Worm (Caenorhabditis elegans) whole organism, young adult: ENCODE data around the gene idpp-2.

Experiments
- B0019.2 ChIP-seq: fragments of 200-800 bp; sonication (Bioruptor generic); conservative IDR thresholded peaks from 2 replicates; pipeline ENCODE4 v1.3.6; 2022; ENCODE audit warnings: missing genetic modification reagents, missing genetic modification characterization, missing compliant biosample characterization
- B0035.1 ChIP-seq: sonication (generic microtip); optimal IDR thresholded peaks from 2 replicates; lab custom pipeline; 2016; ENCODE audit warnings: missing genetic modification characterization, mild to moderate bottlenecking, missing compliant biosample characterization, missing genotype, missing genetic modification reagents
- B0336.3 ChIP-seq: fragments of 200-800 bp; sonication (Bioruptor generic); IDR thresholded peaks from 2 replicates; pipeline ENCODE4 v1.3.6; 2022; ENCODE audit warnings: missing genetic modification characterization, missing compliant biosample characterization
- D2030.7 ChIP-seq: fragments of 200-800 bp; sonication (Bioruptor generic); IDR thresholded peaks from 2 replicates; pipeline ENCODE4 v1.3.6; 2022; ENCODE audit warnings: missing genetic modification reagents, missing genetic modification characterization, missing compliant biosample characterization
- F10E7.11 ChIP-seq: sonication (generic microtip); optimal IDR thresholded peaks from 2 replicates; lab custom pipeline; 2017; ENCODE audit warnings: mild to moderate bottlenecking, missing genetic modification characterization, moderate library complexity, missing compliant biosample characterization
- F23B12.7 ChIP-seq: sonication (generic microtip); optimal IDR thresholded peaks from 2 replicates; lab custom pipeline; 2017; ENCODE audit warnings: missing genetic modification characterization, mild to moderate bottlenecking, missing compliant biosample characterization, antibody characterized with exemption, moderate library complexity; ENCODE audit not compliant: insufficient read depth
- F33H1.4 ChIP-seq: fragments of 200-800 bp; sonication (Bioruptor generic); IDR thresholded peaks from 2 replicates; pipeline ENCODE4 v1.3.6; 2022; ENCODE audit warnings: missing genetic modification reagents, missing genetic modification characterization, missing compliant biosample characterization
- F37B4.10 ChIP-seq: fragments of 200-800 bp; sonication (Bioruptor generic); IDR thresholded peaks from 2 replicates; pipeline ENCODE4 v1.3.6; 2022; ENCODE audit warnings: missing genetic modification characterization, missing compliant biosample characterization
- K11D2.4 ChIP-seq: fragments of 200-800 bp; sonication (Bioruptor generic); IDR thresholded peaks from 2 replicates; pipeline ENCODE4 v1.3.6; 2022; ENCODE audit warnings: missing genetic modification reagents, missing genetic modification characterization, missing compliant biosample characterization
- T26A5.8 ChIP-seq: sonication (generic microtip); optimal IDR thresholded peaks from 2 replicates; lab custom pipeline; 2016; ENCODE audit warnings: missing genetic modification characterization, missing compliant biosample characterization
- Y53F4B.3 ChIP-seq: fragments of 200-800 bp; sonication (Bioruptor generic); IDR thresholded peaks from 2 replicates; pipeline ENCODE4 v1.3.6; 2022; ENCODE audit warnings: missing genetic modification reagents, missing genetic modification characterization, missing compliant biosample characterization
- akir-1 ChIP-seq: fragments of 200-800 bp; sonication (Bioruptor generic); optimal IDR thresholded peaks from 2 replicates; lab custom pipeline; 2018; ENCODE audit warnings: mild to moderate bottlenecking, missing genetic modification characterization, moderate library complexity, missing compliant biosample characterization
- atf-7 ChIP-seq: sonication (generic microtip); optimal IDR thresholded peaks from 2 replicates; lab custom pipeline; 2017; ENCODE audit warnings: mild to moderate bottlenecking, missing genetic modification characterization, missing compliant biosample characterization
- ccch-3 ChIP-seq: fragments of 200-800 bp; sonication (Bioruptor generic); optimal IDR thresholded peaks from 2 replicates; lab custom pipeline; 2018; ENCODE audit warnings: mild to moderate bottlenecking, missing genetic modification characterization, missing compliant biosample characterization
- ceh-27 ChIP-seq: fragments of 200-800 bp; sonication (Bioruptor generic); optimal IDR thresholded peaks from 2 replicates; lab custom pipeline; 2018; ENCODE audit warnings: mild to moderate bottlenecking, missing genetic modification characterization, moderate library complexity, missing compliant biosample characterization
- ceh-40 ChIP-seq: fragments of 200-800 bp; sonication (Bioruptor generic); IDR thresholded peaks from 2 replicates; pipeline ENCODE4 v1.3.6; 2022; ENCODE audit warnings: missing genetic modification characterization, missing compliant biosample characterization
- ceh-79 ChIP-seq: sonication (generic microtip); optimal IDR thresholded peaks from 2 replicates; lab custom pipeline; 2017; ENCODE audit warnings: mild to moderate bottlenecking, missing genetic modification characterization, missing compliant biosample characterization
- efl-1 ChIP-seq: fragments of 150-350 bp; optimal IDR thresholded peaks from 2 replicates; lab custom pipeline; 2014; ENCODE audit warnings: missing biosample characterization, missing genetic modification reagents, missing genetic modification characterization
- egl-18 ChIP-seq: fragments of 200-800 bp; sonication (Bioruptor generic); IDR thresholded peaks from 2 replicates; pipeline ENCODE4 v1.3.6; 2022; ENCODE audit warnings: missing genetic modification reagents, missing genetic modification characterization, missing compliant biosample characterization
- egl-44 ChIP-seq: fragments of 200-800 bp; sonication (Bioruptor generic); IDR thresholded peaks from 2 replicates; pipeline ENCODE4 v1.3.6; 2022; ENCODE audit warnings: missing genetic modification reagents, missing genetic modification characterization, missing compliant biosample characterization
- egrh-3 ChIP-seq: fragments of 200-800 bp; sonication (Bioruptor generic); IDR thresholded peaks from 2 replicates; pipeline ENCODE4 v1.3.6; 2022; ENCODE audit warnings: missing genetic modification reagents, missing genetic modification characterization, missing compliant biosample characterization
- ekl-4 ChIP-seq: fragments of 200-800 bp; sonication (Bioruptor generic); IDR thresholded peaks from 2 replicates; pipeline ENCODE4 v1.3.6; 2022; ENCODE audit warnings: missing genetic modification reagents, missing genetic modification characterization, missing compliant biosample characterization
- fkh-3 ChIP-seq: sonication (generic microtip); optimal IDR thresholded peaks from 2 replicates; lab custom pipeline; 2016; ENCODE audit warnings: mild to moderate bottlenecking, missing genetic modification characterization, missing compliant biosample characterization
- hmg-1.2 ChIP-seq: fragments of 200-800 bp; sonication (Bioruptor generic); IDR thresholded peaks from 2 replicates; pipeline ENCODE4 v1.3.6; 2022; ENCODE audit warnings: missing genetic modification reagents, missing genetic modification characterization, missing compliant biosample characterization
- hrde-1 ChIP-seq: sonication (generic microtip); optimal IDR thresholded peaks from 2 replicates; lab custom pipeline; 2016; ENCODE audit warnings: missing genetic modification characterization, mild to moderate bottlenecking, missing compliant biosample characterization, moderate library complexity, missing genotype, missing genetic modification reagents, borderline replicate concordance
- let-607 ChIP-seq, 2 experiments: fragments of 200-800 bp in 1 of 2; sonication (Bioruptor generic) in 1 of 2; sonication (generic microtip) in 1 of 2; optimal IDR thresholded peaks; 2 replicates each; lab custom pipeline; 2016 to 2018; ENCODE audit warnings: mild to moderate bottlenecking in 2 of 2, missing compliant biosample characterization in 2 of 2, missing genetic modification characterization in 2 of 2, moderate library complexity in 2 of 2, missing genotype in 1 of 2
- madf-3 ChIP-seq: fragments of 200-800 bp; sonication (Bioruptor generic); IDR thresholded peaks from 2 replicates; pipeline ENCODE4 v1.3.6; 2022; ENCODE audit warnings: missing genetic modification reagents, missing genetic modification characterization, missing compliant biosample characterization
- nfya-1 ChIP-seq: sonication (generic microtip); optimal IDR thresholded peaks from 2 replicates; lab custom pipeline; 2017; ENCODE audit warnings: antibody characterized with exemption, missing compliant biosample characterization, missing genetic modification characterization, borderline replicate concordance; ENCODE audit not compliant: insufficient read depth
- nhr-27 ChIP-seq: fragments of 200-800 bp; sonication (Bioruptor generic); optimal IDR thresholded peaks from 2 replicates; lab custom pipeline; 2018; ENCODE audit warnings: mild to moderate bottlenecking, missing genetic modification characterization, moderate library complexity, missing compliant biosample characterization
- nhr-80 ChIP-seq: sonication (generic microtip); optimal IDR thresholded peaks from 2 replicates; lab custom pipeline; 2016; ENCODE audit warnings: missing genetic modification characterization, missing compliant biosample characterization
- nhr-90 ChIP-seq: sonication (generic microtip); optimal IDR thresholded peaks from 2 replicates; lab custom pipeline; 2016; ENCODE audit warnings: missing genotype, mild to moderate bottlenecking, missing genetic modification characterization, missing compliant biosample characterization
- pbrm-1 ChIP-seq: fragments of 200-800 bp; sonication (Bioruptor generic); IDR thresholded peaks from 2 replicates; pipeline ENCODE4 v1.3.6; 2022; ENCODE audit warnings: missing genetic modification reagents, missing genetic modification characterization, missing compliant biosample characterization
- rec-8 ChIP-seq, 2 experiments: sonication (generic microtip); optimal IDR thresholded peaks; 2 replicates each; lab custom pipeline; 2016; ENCODE audit warnings: mild to moderate bottlenecking in 2 of 2, missing genetic modification characterization in 2 of 2, missing genetic modification reagents in 2 of 2, missing genotype in 2 of 2, missing biosample characterization in 1 of 2, missing compliant biosample characterization in 1 of 2, moderate library complexity in 1 of 2
- rpc-1 ChIP-seq, 2 experiments: fragments of 150-350 bp in 1 of 2; sonication (generic microtip) in 1 of 2; optimal IDR thresholded peaks; 2 replicates each; lab custom pipeline; 2014 to 2018; ENCODE audit warnings: missing biosample characterization in 1 of 2, missing genetic modification characterization in 1 of 2, missing genetic modification reagents in 1 of 2, missing genotype in 1 of 2
- snpc-3.4 ChIP-seq: sonication (generic microtip); optimal IDR thresholded peaks from 2 replicates; lab custom pipeline; 2017; ENCODE audit warnings: missing genetic modification characterization, mild to moderate bottlenecking, missing compliant biosample characterization, antibody characterized with exemption, moderate library complexity, missing genotype, missing genetic modification reagents
- snpc-4 ChIP-seq, 5 experiments: fragments of 150-350 bp in 1 of 5; sonication (generic microtip) in 4 of 5; optimal IDR thresholded peaks; 2 replicates each; lab custom pipeline; 2014 to 2018; ENCODE audit warnings: missing genetic modification characterization in 5 of 5, missing biosample characterization in 3 of 5, antibody characterized with exemption in 2 of 5, mild to moderate bottlenecking in 2 of 5, missing compliant biosample characterization in 2 of 5, missing genotype in 2 of 5, moderate library complexity in 2 of 5, missing genetic modification reagents in 1 of 5
- sptf-2 ChIP-seq: fragments of 200-800 bp; sonication (Bioruptor generic); optimal IDR thresholded peaks from 2 replicates; lab custom pipeline; 2018; ENCODE audit warnings: mild to moderate bottlenecking, missing genetic modification characterization, missing compliant biosample characterization
- tlf-1 ChIP-seq: fragments of 200-800 bp; sonication (Bioruptor generic); optimal IDR thresholded peaks from 2 replicates; lab custom pipeline; 2018; ENCODE audit warnings: mild to moderate bottlenecking, missing genetic modification characterization, missing compliant biosample characterization
- unc-130 ChIP-seq: sonication (generic microtip); optimal IDR thresholded peaks from 2 replicates; lab custom pipeline; 2016; ENCODE audit warnings: missing genetic modification reagents, missing genetic modification characterization, missing compliant biosample characterization
- xnd-1 ChIP-seq: sonication (generic microtip); optimal IDR thresholded peaks from 2 replicates; lab custom pipeline; 2016; ENCODE audit warnings: missing genotype, missing genetic modification reagents, missing genetic modification characterization, missing compliant biosample characterization
- zfh-2 ChIP-seq: fragments of 200-800 bp; sonication (Bioruptor generic); conservative IDR thresholded peaks from 2 replicates; pipeline ENCODE4 v1.3.6; 2022; ENCODE audit warnings: missing genetic modification reagents, missing genetic modification characterization, missing compliant biosample characterization
- zim-3 ChIP-seq: sonication (generic microtip); optimal IDR thresholded peaks from 2 replicates; lab custom pipeline; 2017; ENCODE audit warnings: mild to moderate bottlenecking, missing genetic modification characterization, moderate library complexity, missing compliant biosample characterization
- ztf-26 ChIP-seq: sonication (generic microtip); optimal IDR thresholded peaks from 2 replicates; lab custom pipeline; 2017; ENCODE audit warnings: missing genetic modification characterization, missing compliant biosample characterization
- ztf-28 ChIP-seq: fragments of 200-800 bp; sonication (Bioruptor generic); IDR thresholded peaks from 2 replicates; pipeline ENCODE4 v1.3.6; 2022; ENCODE audit warnings: missing genetic modification reagents, missing genetic modification characterization, missing compliant biosample characterization
- ztf-3 ChIP-seq: fragments of 200-800 bp; sonication (Bioruptor generic); optimal IDR thresholded peaks from 2 replicates; lab custom pipeline; 2018; ENCODE audit warnings: mild to moderate bottlenecking, missing genetic modification characterization, missing compliant biosample characterization

The idpp-2 gene

DNA sequence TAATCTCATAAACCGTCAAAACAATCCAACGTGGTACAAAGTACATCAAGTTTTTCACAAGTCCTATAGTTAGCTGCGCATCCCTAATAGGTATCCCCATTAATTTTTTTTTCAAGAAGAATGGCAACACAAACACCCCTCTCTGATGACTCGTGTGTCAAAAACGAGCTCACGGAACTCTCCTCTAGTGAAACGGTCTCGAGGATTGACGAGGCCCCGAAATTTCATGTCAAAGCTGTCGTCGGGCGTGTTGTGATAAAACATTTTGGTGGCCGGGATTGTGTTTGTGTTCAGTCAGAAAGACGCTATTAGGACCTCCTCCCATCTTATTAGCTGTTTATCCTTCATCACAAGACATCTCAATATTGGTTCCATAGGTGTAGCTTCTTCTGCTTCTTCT, at the start of gene idpp-2:
Gene idpp-2, plus strand, starts transcription at position 301 of the 400 bp plus-strand sequence.
- TF ChIP-seq let-607 (tag; optimal IDR thresholded peaks at IDR 0.05; lab: Kevin White, UChicago) (no peak), D2030.7 (GFP tag; lab: Robert Waterston, UW) (no peak), ccch-3 (GFP tag; lab: Kevin White, UChicago) (no peak), rec-8 (tag; optimal IDR thresholded peaks at IDR 0.05; lab: Kevin White, UChicago) (no peak), efl-1 (GFP tag; lab: Kevin White, UChicago) (no peak), nhr-80 (tag; lab: Kevin White, UChicago) (no peak), rpc-1 (optimal IDR thresholded peaks at IDR 0.05; lab: Kevin White, UChicago) (no peak), rpc-1 (tag; optimal IDR thresholded peaks at IDR 0.05; lab: Kevin White, UChicago) (no peak), xnd-1 (tag; lab: Kevin White, UChicago) (no peak), unc-130 (no peak), ztf-26 (tag; lab: Kevin White, UChicago) (no peak), B0336.3 (GFP tag; lab: Robert Waterston, UW) (no peak)

DNA sequence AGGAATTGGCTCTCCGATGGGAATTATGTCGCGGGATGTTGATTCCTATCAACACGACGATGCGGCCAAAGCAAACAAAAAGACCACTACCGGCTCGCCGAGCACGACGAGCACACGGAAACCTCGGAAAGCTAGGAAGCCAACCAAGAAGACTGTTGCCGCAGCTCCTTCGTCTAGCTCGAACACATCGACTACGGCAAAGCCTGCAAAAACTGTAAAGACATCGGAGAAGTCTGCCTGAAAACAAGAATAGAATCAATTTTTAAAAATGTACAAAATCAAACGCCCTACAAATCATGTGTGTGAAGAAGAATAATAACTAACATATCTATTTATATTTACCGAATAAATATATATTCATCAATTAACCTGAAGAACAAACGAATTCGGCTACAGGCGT, 4.8 kb downstream of the idpp-2 start:
- TF ChIP-seq madf-3 (GFP tag; lab: Robert Waterston, UW) (peak; percentile 26; the same call in 1 of the 2 replicates), ceh-40 (no peak), let-607 (tag; optimal IDR thresholded peaks at IDR 0.05; lab: Kevin White, UChicago) (no peak), snpc-3.4 (peak; percentile 54), fkh-3 (no peak), egl-18 (GFP tag; lab: Robert Waterston, UW) (no peak), D2030.7 (GFP tag; lab: Robert Waterston, UW) (peak; percentile 15; the same call in 1 of the 2 replicates), T26A5.8 (tag; lab: Kevin White, UChicago) (no peak), zim-3 (tag; lab: Kevin White, UChicago) (no peak), zfh-2 (GFP tag; lab: Robert Waterston, UW) (no peak), egrh-3 (GFP tag; lab: Robert Waterston, UW) (no peak), sptf-2 (no peak), ccch-3 (GFP tag; lab: Kevin White, UChicago) (no peak), Y53F4B.3 (no peak), ztf-28 (GFP tag; lab: Robert Waterston, UW) (no peak), ceh-79 (tag; lab: Kevin White, UChicago) (peak; percentile 63), ekl-4 (GFP tag; lab: Robert Waterston, UW) (peak; percentile 73), nhr-27 (tag; lab: Kevin White, UChicago) (no peak), hrde-1 (tag; lab: Kevin White, UChicago) (peak; percentile 94), F37B4.10 (GFP tag; lab: Robert Waterston, UW) (no peak), F23B12.7 (no peak), pbrm-1 (GFP tag; lab: Robert Waterston, UW) (no peak; the same call in 1 of the 2 replicates), K11D2.4 (GFP tag; lab: Robert Waterston, UW) (no peak), snpc-4 (GFP tag; optimal IDR thresholded peaks at IDR 0.05; lab: Kevin White, UChicago) (peak; percentile 39), snpc-4 (tag; optimal IDR thresholded peaks at IDR 0.05; lab: Kevin White, UChicago) (no peak), F33H1.4 (GFP tag; lab: Robert Waterston, UW) (no peak), F10E7.11 (tag; lab: Kevin White, UChicago) (peak; percentile 16), tlf-1 (GFP tag; lab: Kevin White, UChicago) (peak; percentile 10), nhr-90 (no peak), B0336.3 (GFP tag; lab: Robert Waterston, UW) (peak; percentile 81; the same call in 1 of the 2 replicates), akir-1 (no peak), ceh-27 (no peak), nhr-80 (tag; lab: Kevin White, UChicago) (no peak), B0035.1 (tag; lab: Kevin White, UChicago) (no peak), hmg-1.2 (GFP tag; lab: Robert Waterston, UW) (peak; percentile 24; the same call in 1 of the 2 replicates), ztf-3 (no peak), B0019.2 (no peak), egl-44 (GFP tag; lab: Robert Waterston, UW) (no peak), atf-7 (tag; lab: Kevin White, UChicago) (peak; percentile 52), nfya-1 (tag; lab: Kevin White, UChicago) (no peak)
